Worm (Caenorhabditis elegans) whole organism, late embryonic: Measurements from ENCODE around the gene dhps-1.

ENCODE experiments used
- C08G9.2 ChIP-seq: sonication (generic microtip); optimal IDR thresholded peaks from 2 replicates; lab custom pipeline; 2016; ENCODE audit warnings: mild to moderate bottlenecking, missing genetic modification characterization, moderate library complexity, missing compliant biosample characterization
- C38D4.7 ChIP-seq: fragments of 200-800 bp; sonication (Bioruptor generic); optimal IDR thresholded peaks from 2 replicates; lab custom pipeline; 2018; ENCODE audit warnings: mild to moderate bottlenecking, missing genetic modification characterization, moderate library complexity, missing compliant biosample characterization
- Y22D7AL.16 ChIP-seq: sonication (generic microtip); optimal IDR thresholded peaks from 2 replicates; lab custom pipeline; 2016; ENCODE audit warnings: missing genetic modification characterization, missing compliant biosample characterization
- ama-1 ChIP-seq: fragments of 150-350 bp; optimal IDR thresholded peaks from 2 replicates; lab custom pipeline; 2014
- ceh-22 ChIP-seq: sonication (generic microtip); optimal IDR thresholded peaks from 2 replicates; lab custom pipeline; 2017; ENCODE audit warnings: missing biosample characterization, missing genetic modification characterization
- ceh-30 ChIP-seq: fragments of 150-350 bp; optimal IDR thresholded peaks from 2 replicates; lab custom pipeline; 2014; ENCODE audit warnings: missing biosample characterization, missing genetic modification characterization
- ceh-34 ChIP-seq: sonication (generic microtip); optimal IDR thresholded peaks from 2 replicates; lab custom pipeline; 2016; ENCODE audit warnings: mild to moderate bottlenecking, missing genetic modification characterization, missing compliant biosample characterization
- ceh-45 ChIP-seq: fragments of 200-800 bp; sonication (Bioruptor generic); IDR thresholded peaks from 2 replicates; pipeline ENCODE4 v1.3.6; 2022; ENCODE audit warnings: missing genetic modification reagents, missing genetic modification characterization, missing compliant biosample characterization
- ceh-48 ChIP-seq: sonication (generic microtip); optimal IDR thresholded peaks from 2 replicates; lab custom pipeline; 2016; ENCODE audit warnings: missing genetic modification characterization, inconsistent platforms, missing compliant biosample characterization
- ceh-9 ChIP-seq: sonication (generic microtip); optimal IDR thresholded peaks from 2 replicates; lab custom pipeline; 2016; ENCODE audit warnings: mild to moderate bottlenecking, missing genetic modification characterization, inconsistent platforms, missing compliant biosample characterization
- che-1 ChIP-seq: sonication (generic microtip); optimal IDR thresholded peaks from 2 replicates; lab custom pipeline; 2016; ENCODE audit warnings: mild to moderate bottlenecking, missing genetic modification characterization, missing compliant biosample characterization
- elt-4 ChIP-seq: sonication (generic microtip); optimal IDR thresholded peaks from 2 replicates; lab custom pipeline; 2016; ENCODE audit warnings: missing genetic modification characterization, missing compliant biosample characterization
- ets-4 ChIP-seq: sonication (generic microtip); optimal IDR thresholded peaks from 2 replicates; lab custom pipeline; 2016; ENCODE audit warnings: missing genetic modification characterization, missing compliant biosample characterization
- eyg-1 ChIP-seq: sonication (generic microtip); optimal IDR thresholded peaks from 2 replicates; lab custom pipeline; 2016; ENCODE audit warnings: missing genotype, missing genetic modification characterization, missing compliant biosample characterization
- fkh-10 ChIP-seq: fragments of 150-350 bp; optimal IDR thresholded peaks from 2 replicates; lab custom pipeline; 2014; ENCODE audit warnings: missing biosample characterization, missing genetic modification reagents, missing genetic modification characterization
- hlh-13 ChIP-seq: fragments of 200-800 bp; sonication (Bioruptor generic); optimal IDR thresholded peaks from 2 replicates; lab custom pipeline; 2018; ENCODE audit warnings: mild to moderate bottlenecking, missing genetic modification characterization, missing compliant biosample characterization
- hlh-30 ChIP-seq: sonication (generic microtip); optimal IDR thresholded peaks from 2 replicates; lab custom pipeline; 2017; ENCODE audit warnings: antibody characterized with exemption, missing genetic modification characterization, missing compliant biosample characterization; ENCODE audit not compliant: insufficient read depth
- hlh-6 ChIP-seq: sonication (generic microtip); optimal IDR thresholded peaks from 2 replicates; lab custom pipeline; 2016; ENCODE audit warnings: missing genotype, missing genetic modification characterization, missing compliant biosample characterization
- hlh-8 ChIP-seq: sonication (generic microtip); optimal IDR thresholded peaks from 2 replicates; lab custom pipeline; 2016; ENCODE audit warnings: missing genotype, missing genetic modification characterization, missing compliant biosample characterization
- lim-6 ChIP-seq: sonication (generic microtip); optimal IDR thresholded peaks from 2 replicates; lab custom pipeline; 2016; ENCODE audit warnings: missing genetic modification characterization, missing compliant biosample characterization
- madf-2 ChIP-seq: sonication (generic microtip); optimal IDR thresholded peaks from 2 replicates; lab custom pipeline; 2017; ENCODE audit warnings: missing genetic modification characterization, missing compliant biosample characterization
- nhr-11 ChIP-seq: fragments of 150-350 bp; optimal IDR thresholded peaks from 2 replicates; lab custom pipeline; 2014; ENCODE audit warnings: missing biosample characterization, missing genetic modification characterization
- odd-2 ChIP-seq: sonication (generic microtip); optimal IDR thresholded peaks from 2 replicates; lab custom pipeline; 2017; ENCODE audit warnings: antibody characterized with exemption, mild to moderate bottlenecking, missing genetic modification characterization, missing compliant biosample characterization
- pha-2 ChIP-seq: sonication (generic microtip); optimal IDR thresholded peaks from 2 replicates; lab custom pipeline; 2017; ENCODE audit warnings: mild to moderate bottlenecking, missing genetic modification characterization, missing compliant biosample characterization
- pha-4 ChIP-seq: fragments of 150-350 bp; optimal IDR thresholded peaks from 2 replicates; lab custom pipeline; 2018; ENCODE audit warnings: missing biosample characterization, missing genetic modification reagents, missing genetic modification characterization
- pros-1 ChIP-seq: fragments of 150-350 bp; optimal IDR thresholded peaks from 2 replicates; lab custom pipeline; 2014; ENCODE audit warnings: missing biosample characterization, missing genetic modification reagents, missing genetic modification characterization
- ref-2 ChIP-seq: sonication (generic microtip); optimal IDR thresholded peaks from 2 replicates; lab custom pipeline; 2016; ENCODE audit warnings: missing genetic modification characterization, missing compliant biosample characterization
- rnt-1 ChIP-seq: sonication (generic microtip); optimal IDR thresholded peaks from 2 replicates; lab custom pipeline; 2016; ENCODE audit warnings: missing genetic modification characterization, missing compliant biosample characterization
- sdc-2 ChIP-seq: sonication (generic microtip); optimal IDR thresholded peaks from 2 replicates; lab custom pipeline; 2016; ENCODE audit warnings: missing genotype, missing genetic modification characterization, missing compliant biosample characterization
- sox-2 ChIP-seq: fragments of 200-800 bp; sonication (Bioruptor generic); IDR thresholded peaks from 2 replicates; pipeline ENCODE4 v1.3.6; 2022; ENCODE audit warnings: missing genetic modification reagents, missing genetic modification characterization, missing compliant biosample characterization
- sox-4 ChIP-seq: sonication (generic microtip); optimal IDR thresholded peaks from 2 replicates; lab custom pipeline; 2017; ENCODE audit warnings: mild to moderate bottlenecking, missing genetic modification characterization, inconsistent platforms, missing compliant biosample characterization
- syd-9 ChIP-seq: sonication (generic microtip); optimal IDR thresholded peaks from 2 replicates; lab custom pipeline; 2016; ENCODE audit warnings: mild to moderate bottlenecking, missing genetic modification characterization, moderate library complexity, missing compliant biosample characterization
- tbx-7 ChIP-seq: sonication (generic microtip); optimal IDR thresholded peaks from 2 replicates; lab custom pipeline; 2016; ENCODE audit warnings: missing genotype, missing genetic modification characterization, missing compliant biosample characterization
- unc-3 ChIP-seq, 2 experiments: fragments of 200-800 bp in 1 of 2; sonication (Bioruptor generic) in 1 of 2; sonication (generic microtip) in 1 of 2; conservative IDR thresholded peaks in 1 of 2; optimal IDR thresholded peaks in 1 of 2; 2 replicates each; pipeline versions ENCODE4 v1.3.6 to Lab custom; 2016 to 2022; ENCODE audit warnings: missing compliant biosample characterization in 2 of 2, missing genetic modification characterization in 2 of 2, missing genetic modification reagents in 1 of 2
- unc-42 ChIP-seq: sonication (generic microtip); optimal IDR thresholded peaks from 2 replicates; lab custom pipeline; 2016; ENCODE audit warnings: missing genotype, missing genetic modification characterization, missing compliant biosample characterization
- zip-5 ChIP-seq: sonication (generic microtip); optimal IDR thresholded peaks from 2 replicates; lab custom pipeline; 2016; ENCODE audit warnings: missing genetic modification characterization, missing compliant biosample characterization

dhps-1 gene

ce11 chrII:11974048-11974995 is 18.5 kb upstream of the dhps-1 start (continued):
- TF ChIP-seq hlh-8 (tag; lab: Kevin White, UChicago) = no peak
- TF ChIP-seq unc-3 (GFP tag; conservative IDR thresholded peaks at IDR 0.05; lab: Robert Waterston, UW) = no peak
- TF ChIP-seq unc-3 (tag; optimal IDR thresholded peaks at IDR 0.05; lab: Kevin White, UChicago) = no peak
- no peak for TF ChIP-seq eyg-1 (tag; lab: Kevin White, UChicago)
- no peak for TF ChIP-seq ceh-34 (tag; lab: Kevin White, UChicago)
- TF ChIP-seq pha-4 = no peak

ce11 chrII:11976727-11977259 is 16.0 kb upstream of the dhps-1 start:
- TF ChIP-seq fkh-10 (no peak), ceh-45 (no peak), hlh-30 (tag; lab: Kevin White, UChicago) (no peak), odd-2 (tag; lab: Kevin White, UChicago) (no peak), C38D4.7 (GFP tag; lab: Kevin White, UChicago) (no peak), hlh-6 (tag; lab: Kevin White, UChicago) (no peak), unc-3 (GFP tag; conservative IDR thresholded peaks at IDR 0.05; lab: Robert Waterston, UW) (no peak), unc-3 (tag; optimal IDR thresholded peaks at IDR 0.05; lab: Kevin White, UChicago) (no peak), ceh-22 (tag; lab: Kevin White, UChicago) (no peak), eyg-1 (tag; lab: Kevin White, UChicago) (no peak), che-1 (no peak), Y22D7AL.16 (no peak), hlh-13 (GFP tag; lab: Kevin White, UChicago) (no peak), ets-4 (tag; lab: Kevin White, UChicago) (no peak), pros-1 (tag; lab: Kevin White, UChicago) (no peak), ceh-30 (tag; lab: Kevin White, UChicago) (no peak), ceh-9 (tag; lab: Kevin White, UChicago) (no peak), sox-2 (GFP tag; lab: Robert Waterston, UW) (no peak), unc-42 (tag; lab: Kevin White, UChicago) (no peak), pha-2 (tag; lab: Kevin White, UChicago) (no peak), elt-4 (tag; lab: Kevin White, UChicago) (no peak)

- TF ChIP-seq lim-6 (tag; lab: Kevin White, UChicago) (no peak), sdc-2 (tag; lab: Kevin White, UChicago) (no peak), C08G9.2 (tag; lab: Kevin White, UChicago) (peak; percentile 33), ama-1 (peak; percentile 73), ceh-30 (tag; lab: Kevin White, UChicago) (no peak), hlh-6 (tag; lab: Kevin White, UChicago) (peak; percentile 23), zip-5 (tag; lab: Kevin White, UChicago) (no peak)
Observed at ce11 chrII:11977363-11977762, 15.4 kb upstream of the dhps-1 start, which contains the start of gene Y17G7B.21. TSS of gene Y17G7B.21 (minus strand) at chrII:11977661.

ce11 chrII:11978478-11978877 is 14.3 kb upstream of the dhps-1 start:
- TF ChIP-seq hlh-13 (GFP tag; lab: Kevin White, UChicago) = no peak
- TF ChIP-seq madf-2 (tag; lab: Kevin White, UChicago) = no peak
- TF ChIP-seq syd-9 (tag; lab: Kevin White, UChicago) = no peak
- TF ChIP-seq ceh-48 (tag; lab: Kevin White, UChicago) = no peak
- TF ChIP-seq nhr-11 (tag; lab: Kevin White, UChicago) = no peak
- TF ChIP-seq ref-2 (tag; lab: Kevin White, UChicago) = no peak
- TF ChIP-seq sox-4 (tag; lab: Kevin White, UChicago) = no peak
- no peak for TF ChIP-seq tbx-7
- no peak for TF ChIP-seq rnt-1 (tag; lab: Kevin White, UChicago)
- no peak for TF ChIP-seq pros-1 (tag; lab: Kevin White, UChicago)
- TF ChIP-seq C08G9.2 (tag; lab: Kevin White, UChicago) = no peak
